Fruit fly (Drosophila melanogaster) whole organism, embryonic: ENCODE results near the gene CG17768.

ENCODE experiments used
- CG10654 ChIP-seq: fragments of 200-800 bp; sonication (Bioruptor generic); optimal IDR thresholded peaks from 2 replicates; lab custom pipeline; 2016; ENCODE audit warnings: missing biosample characterization, missing genetic modification characterization
- CG10979 ChIP-seq: fragments of 200-800 bp; sonication (Bioruptor generic); optimal IDR thresholded peaks from 2 replicates; lab custom pipeline; 2018; ENCODE audit warnings: missing biosample characterization, mild to moderate bottlenecking, missing genetic modification characterization, moderate library complexity
- CG11398 ChIP-seq: fragments of 200-800 bp; sonication (Bioruptor generic); optimal IDR thresholded peaks from 2 replicates; lab custom pipeline; 2016; ENCODE audit warnings: missing biosample characterization, missing genetic modification characterization
- CG13123 ChIP-seq: fragments of 200-800 bp; sonication (Bioruptor generic); optimal IDR thresholded peaks from 2 replicates; lab custom pipeline; 2016; ENCODE audit warnings: missing biosample characterization, missing genetic modification characterization
- CG1602 ChIP-seq: fragments of 200-800 bp; sonication (Bioruptor generic); optimal IDR thresholded peaks from 3 replicates; lab custom pipeline; 2016; ENCODE audit warnings: missing biosample characterization, missing genetic modification characterization
- CG17568 ChIP-seq: fragments of 200-800 bp; sonication (Bioruptor generic); optimal IDR thresholded peaks from 2 replicates; lab custom pipeline; 2018; ENCODE audit warnings: missing biosample characterization, mild to moderate bottlenecking, missing genetic modification characterization, moderate library complexity
- CG18599 ChIP-seq: fragments of 200-800 bp; sonication (Bioruptor generic); optimal IDR thresholded peaks from 3 replicates; lab custom pipeline; 2017; ENCODE audit warnings: missing biosample characterization, missing genetic modification characterization, mild to moderate bottlenecking, moderate library complexity, missing genetic modification reagents
- CG2678 ChIP-seq: fragments of 200-800 bp; sonication (Bioruptor generic); optimal IDR thresholded peaks from 3 replicates; lab custom pipeline; 2019; ENCODE audit warnings: missing biosample characterization, mild to moderate bottlenecking, missing genetic modification characterization, moderate library complexity
- CG2712 ChIP-seq: fragments of 200-800 bp; optimal IDR thresholded peaks from 3 replicates; lab custom pipeline; 2019; ENCODE audit warnings: missing biosample characterization, mild to moderate bottlenecking, missing genetic modification characterization, moderate library complexity
- CG31224 ChIP-seq: fragments of 200-800 bp; sonication (Bioruptor generic); IDR thresholded peaks from 2 replicates; pipeline ENCODE4 v1.3.6; 2022; ENCODE audit warnings: missing biosample characterization, missing genetic modification characterization
- CG33213 ChIP-seq: fragments of 200-800 bp; sonication (Bioruptor generic); optimal IDR thresholded peaks from 3 replicates; lab custom pipeline; 2016; ENCODE audit warnings: missing biosample characterization, missing genetic modification characterization
- CG7745 ChIP-seq: fragments of 200-800 bp; sonication (Bioruptor generic); optimal IDR thresholded peaks from 2 replicates; lab custom pipeline; 2018; ENCODE audit warnings: missing biosample characterization, mild to moderate bottlenecking, missing genetic modification characterization, moderate library complexity
- CG7987 ChIP-seq: fragments of 200-800 bp; sonication (Bioruptor generic); optimal IDR thresholded peaks from 2 replicates; lab custom pipeline; 2018; ENCODE audit warnings: missing biosample characterization, mild to moderate bottlenecking, missing genetic modification characterization, moderate library complexity
- CG8281 ChIP-seq: fragments of 200-800 bp; sonication (Bioruptor generic); optimal IDR thresholded peaks from 2 replicates; lab custom pipeline; 2018; ENCODE audit warnings: missing biosample characterization, mild to moderate bottlenecking, missing genetic modification characterization, moderate library complexity
- CG9437 ChIP-seq: fragments of 200-800 bp; sonication (Bioruptor generic); optimal IDR thresholded peaks from 2 replicates; lab custom pipeline; 2018; ENCODE audit warnings: missing biosample characterization, mild to moderate bottlenecking, missing genetic modification characterization
- CG9932 ChIP-seq: fragments of 200-800 bp; sonication (Bioruptor generic); IDR thresholded peaks from 2 replicates; pipeline ENCODE4 v1.3.6; 2022; ENCODE audit warnings: missing biosample characterization, missing genetic modification characterization
- CTCF ChIP-seq: fragments of 200-800 bp; sonication (Bioruptor generic); optimal IDR thresholded peaks from 2 replicates; lab custom pipeline; 2017; ENCODE audit warnings: missing biosample characterization, mild to moderate bottlenecking, missing genetic modification characterization, moderate library complexity
- CrebB ChIP-seq: fragments of 200-800 bp; sonication (Bioruptor generic); optimal IDR thresholded peaks from 3 replicates; lab custom pipeline; 2018; ENCODE audit warnings: missing biosample characterization, mild to moderate bottlenecking, missing genetic modification characterization
- D ChIP-seq, 2 experiments: fragments of 200-800 bp in 1 of 2; fragments of >200 bp in 1 of 2; sonication (Bioruptor generic) in 1 of 2; optimal IDR thresholded peaks; 2 replicates in 1 of 2; 3 replicates in 1 of 2; lab custom pipeline; 2017; ENCODE audit warnings: mild to moderate bottlenecking in 1 of 2, missing biosample characterization in 1 of 2, missing genetic modification characterization in 1 of 2, missing genetic modification reagents in 1 of 2
- D19B ChIP-seq: fragments of 200-800 bp; sonication (Bioruptor generic); optimal IDR thresholded peaks from 2 replicates; lab custom pipeline; 2017; ENCODE audit warnings: missing biosample characterization, mild to moderate bottlenecking, missing genetic modification characterization
- Dbx ChIP-seq: fragments of 200-800 bp; sonication (Bioruptor generic); IDR thresholded peaks from 3 replicates; pipeline ENCODE4 v1.3.6; 2022; ENCODE audit warnings: missing biosample characterization, missing genetic modification characterization
- Deaf1 ChIP-seq: fragments of 200-800 bp; optimal IDR thresholded peaks from 3 replicates; lab custom pipeline; 2019; ENCODE audit warnings: missing biosample characterization, mild to moderate bottlenecking, missing genetic modification characterization, moderate library complexity
- Dip3 ChIP-seq: fragments of 200-800 bp; sonication (Bioruptor generic); optimal IDR thresholded peaks from 3 replicates; lab custom pipeline; 2016; ENCODE audit warnings: missing biosample characterization, missing genetic modification characterization
- Gug ChIP-seq: fragments of 200-800 bp; sonication (Bioruptor generic); IDR thresholded peaks from 4 replicates; pipeline ENCODE4 v1.3.6; 2022; ENCODE audit warnings: missing biosample characterization, missing genetic modification characterization
- Hand ChIP-seq: fragments of 200-800 bp; sonication (Bioruptor generic); optimal IDR thresholded peaks from 2 replicates; lab custom pipeline; 2017; ENCODE audit warnings: mild to moderate bottlenecking, missing biosample characterization, missing genetic modification reagents, missing genetic modification characterization
- Ptx1 ChIP-seq: fragments of 200-800 bp; sonication (Bioruptor generic); IDR thresholded peaks from 2 replicates; pipeline ENCODE4 v1.3.6; 2022; ENCODE audit warnings: missing biosample characterization, missing genetic modification characterization
- ato ChIP-seq: fragments of 200-800 bp; sonication (Bioruptor generic); IDR thresholded peaks from 2 replicates; pipeline ENCODE4 v1.3.6; 2022; ENCODE audit warnings: missing biosample characterization, missing genetic modification characterization; ENCODE audit not compliant: partially characterized antibody
- az2 ChIP-seq: fragments of 200-800 bp; sonication (Bioruptor generic); optimal IDR thresholded peaks from 3 replicates; lab custom pipeline; 2016; ENCODE audit warnings: missing biosample characterization, missing genetic modification characterization
- bcd ChIP-seq: fragments of 200-800 bp; sonication (Bioruptor generic); optimal IDR thresholded peaks from 2 replicates; lab custom pipeline; 2017; ENCODE audit warnings: missing biosample characterization, mild to moderate bottlenecking, missing genetic modification characterization
- chif ChIP-seq, 2 experiments: fragments of 200-800 bp; sonication (Bioruptor generic); optimal IDR thresholded peaks; 3 replicates each; lab custom pipeline; 2016; ENCODE audit warnings: missing biosample characterization in 2 of 2, missing genetic modification characterization in 2 of 2
- crol ChIP-seq: fragments of 200-800 bp; sonication (Bioruptor generic); IDR thresholded peaks from 2 replicates; pipeline ENCODE4 v1.3.6; 2022; ENCODE audit warnings: missing biosample characterization, missing genetic modification characterization
- crp ChIP-seq, 2 experiments: fragments of 200-800 bp; sonication (Bioruptor generic); optimal IDR thresholded peaks; 2 replicates in 1 of 2; 3 replicates in 1 of 2; lab custom pipeline; 2017; ENCODE audit warnings: missing biosample characterization in 2 of 2, missing genetic modification characterization in 2 of 2, mild to moderate bottlenecking in 1 of 2, moderate library complexity in 1 of 2
- dimm ChIP-seq: fragments of 200-800 bp; sonication (Bioruptor generic); IDR thresholded peaks from 2 replicates; pipeline ENCODE4 v1.3.6; 2022; ENCODE audit warnings: missing biosample characterization, missing genetic modification characterization
- ems ChIP-seq: fragments of 200-800 bp; sonication (Bioruptor generic); optimal IDR thresholded peaks from 3 replicates; lab custom pipeline; 2016; ENCODE audit warnings: missing biosample characterization, missing genetic modification characterization
- fru ChIP-seq: fragments of >200 bp; optimal IDR thresholded peaks from 2 replicates; lab custom pipeline; 2017
- inv ChIP-seq: fragments of 200-800 bp; sonication (Bioruptor generic); IDR thresholded peaks from 2 replicates; pipeline ENCODE4 v1.3.6; 2022; ENCODE audit warnings: missing biosample characterization, missing genetic modification characterization; ENCODE audit not compliant: partially characterized antibody
- luna ChIP-seq: fragments of 200-800 bp; sonication (Bioruptor generic); optimal IDR thresholded peaks from 2 replicates; lab custom pipeline; 2016; ENCODE audit warnings: missing biosample characterization, missing genetic modification characterization
- oc ChIP-seq: fragments of 200-800 bp; sonication (Bioruptor generic); optimal IDR thresholded peaks from 2 replicates; lab custom pipeline; 2018; ENCODE audit warnings: missing biosample characterization, mild to moderate bottlenecking, missing genetic modification characterization, moderate library complexity
- pros ChIP-seq: fragments of 200-800 bp; sonication (Bioruptor generic); optimal IDR thresholded peaks from 3 replicates; lab custom pipeline; 2019; ENCODE audit warnings: missing biosample characterization, mild to moderate bottlenecking, missing genetic modification characterization, moderate library complexity
- salm ChIP-seq: fragments of 200-800 bp; sonication (Bioruptor generic); optimal IDR thresholded peaks from 2 replicates; lab custom pipeline; 2018; ENCODE audit warnings: missing biosample characterization, mild to moderate bottlenecking, missing genetic modification characterization
- sens ChIP-seq: fragments of 200-800 bp; sonication (Bioruptor generic); peaks from one replicate; lab custom pipeline; 2016; ENCODE audit warnings: missing biosample characterization, missing genetic modification characterization
- slbo ChIP-seq: fragments of 200-800 bp; sonication (Bioruptor generic); IDR thresholded peaks from 2 replicates; pipeline ENCODE4 v1.3.6; 2022; ENCODE audit warnings: missing biosample characterization, missing genetic modification characterization
- slou ChIP-seq: fragments of 200-800 bp; sonication (Bioruptor generic); optimal IDR thresholded peaks from 3 replicates; lab custom pipeline; 2016; ENCODE audit warnings: missing biosample characterization, missing genetic modification characterization
- so ChIP-seq: fragments of 200-800 bp; sonication (Bioruptor generic); IDR thresholded peaks from 3 replicates; pipeline ENCODE4 v1.3.6; 2022; ENCODE audit warnings: missing biosample characterization, missing genetic modification characterization
- ssp ChIP-seq: fragments of 200-800 bp; sonication (Bioruptor generic); IDR thresholded peaks from 2 replicates; pipeline ENCODE4 v1.3.6; 2022; ENCODE audit warnings: missing biosample characterization, missing genetic modification characterization
- tgo ChIP-seq: fragments of 200-800 bp; sonication (Bioruptor generic); IDR thresholded peaks from 3 replicates; pipeline ENCODE4 v1.3.6; 2022; ENCODE audit warnings: missing biosample characterization, missing genetic modification characterization
- trem ChIP-seq: fragments of 200-800 bp; optimal IDR thresholded peaks from 3 replicates; lab custom pipeline; 2019; ENCODE audit warnings: missing biosample characterization, mild to moderate bottlenecking, missing genetic modification characterization, moderate library complexity
- unc-4 ChIP-seq: fragments of 200-800 bp; sonication (Bioruptor generic); IDR thresholded peaks from 2 replicates; pipeline ENCODE4 v1.3.6; 2022; ENCODE audit warnings: missing biosample characterization, missing genetic modification characterization; ENCODE audit not compliant: partially characterized antibody
- usp ChIP-seq: fragments of >200 bp; optimal IDR thresholded peaks from 2 replicates; lab custom pipeline; 2017; ENCODE audit warnings: missing biosample characterization, missing genetic modification characterization

Gene CG17768

DNA sequence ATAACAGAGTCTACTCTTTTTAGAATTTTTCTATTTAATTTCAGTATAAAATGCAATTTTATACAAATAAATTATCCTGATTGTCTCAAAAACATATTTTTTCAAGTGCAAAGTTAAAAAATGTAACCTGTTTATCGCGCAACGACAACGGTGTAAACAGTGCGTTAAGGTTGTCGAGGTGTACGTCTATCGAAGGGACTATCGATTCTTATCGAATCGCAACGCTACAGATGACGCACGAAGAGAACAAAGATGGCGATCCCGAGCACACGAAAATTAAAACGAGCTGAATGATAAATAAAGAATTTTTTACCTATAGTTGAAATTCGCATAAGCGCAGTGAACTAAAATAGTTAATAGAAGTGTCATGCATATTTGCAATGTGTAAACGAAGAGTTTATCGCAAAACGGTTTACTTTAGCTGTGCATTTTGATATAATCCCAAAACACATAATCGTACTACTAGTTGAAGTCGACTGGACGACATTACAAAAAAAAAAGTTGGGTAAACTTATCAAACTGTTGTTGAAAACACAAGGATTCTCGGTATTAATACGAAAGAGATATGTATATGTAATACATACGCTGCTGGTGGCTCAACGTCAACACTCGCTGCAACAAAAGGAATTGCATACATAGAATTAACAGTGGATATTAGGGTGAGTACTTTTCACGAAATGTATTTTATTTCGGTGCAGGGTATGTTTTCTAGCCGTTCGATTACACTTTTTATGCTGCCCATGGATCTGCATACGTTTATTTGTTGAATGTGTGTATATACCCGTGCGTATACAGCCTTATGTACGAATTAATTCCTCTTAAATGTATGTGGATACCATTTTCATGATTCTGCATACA lies 16.9 kb downstream of the CG17768 start, which contains the start of gene da (continued):
- peak; percentile 58 for TF ChIP-seq bcd (GFP tag; lab: Kevin White, UChicago)
- TF ChIP-seq luna, result no peak
- peak; percentile 45 for TF ChIP-seq CG7987 (GFP tag; lab: Kevin White, UChicago)
- TF ChIP-seq fru (lab: Kevin White, UChicago), result no peak
- TF ChIP-seq CG7745 (tag; lab: Kevin White, UChicago), result no peak
- peak; percentile 33; the same call in 1 of the 2 replicates for TF ChIP-seq inv (GFP tag; lab: Robert Waterston, UW)
- no peak for TF ChIP-seq oc
- TF ChIP-seq CG2712, result peak; percentile 71
- TF ChIP-seq CG13123 (GFP tag; lab: Kevin White, UChicago), result peak; percentile 51
- TF ChIP-seq ems, result peak; percentile 46
- 0 out of 3 replicates have a peak, but pooled peaks have one; percentile 15 for TF ChIP-seq Dbx (GFP tag; lab: Robert Waterston, UW)
- peak; percentile 17; the same call in 1 of the 2 replicates for TF ChIP-seq ato (GFP tag; lab: Robert Waterston, UW)
- TF ChIP-seq crp (GFP tag; optimal IDR thresholded peaks at IDR 0.05; lab: Kevin White, UChicago), result peak in 1 of 2 experiments; percentile 55
- no peak for TF ChIP-seq crol (GFP tag; lab: Robert Waterston, UW)
- TF ChIP-seq ssp (GFP tag; lab: Robert Waterston, UW), result peak; percentile 98
- peak; percentile 40; the same call in 1 of the 2 replicates for TF ChIP-seq CG31224 (GFP tag; lab: Robert Waterston, UW)
- TF ChIP-seq Ptx1 (GFP tag; lab: Robert Waterston, UW), result peak; percentile 54
- peak; percentile 64 for TF ChIP-seq CG10654 (GFP tag; lab: Kevin White, UChicago)
- no peak for TF ChIP-seq Hand
- peak; percentile 59 for TF ChIP-seq trem (tag; lab: Kevin White, UChicago)
- TF ChIP-seq pros (GFP tag; lab: Kevin White, UChicago), result no peak
- peak; percentile 45 for TF ChIP-seq CG18599
- TF ChIP-seq sens (GFP tag; lab: Kevin White, UChicago), result peak; percentile 94
- no peak for TF ChIP-seq dimm (GFP tag; lab: Robert Waterston, UW)
- TF ChIP-seq unc-4 (GFP tag; lab: Robert Waterston, UW), result peak; percentile 54; the same call in 1 of the 2 replicates
- peak; percentile 63 for TF ChIP-seq CG2678 (tag; lab: Kevin White, UChicago)
- peak; percentile 36 for TF ChIP-seq CG1602 (GFP tag; lab: Kevin White, UChicago)
- TF ChIP-seq so (GFP tag; lab: Robert Waterston, UW), result no peak
- peak; percentile 29 for TF ChIP-seq salm
- TF ChIP-seq CG9437 (GFP tag; lab: Kevin White, UChicago), result peak; percentile 43
- no peak for TF ChIP-seq CG8281 (tag; lab: Kevin White, UChicago)
- peak; percentile 44 to 55 for TF ChIP-seq chif (GFP tag; optimal IDR thresholded peaks at IDR 0.05; lab: Kevin White, UChicago)
- TF ChIP-seq CG33213 (GFP tag; lab: Kevin White, UChicago), result peak; percentile 22
- TF ChIP-seq D19B (GFP tag; lab: Kevin White, UChicago), result peak; percentile 64
- TF ChIP-seq az2, result peak; percentile 68
- TF ChIP-seq CG11398 (GFP tag; lab: Kevin White, UChicago), result no peak
- TF ChIP-seq Deaf1 (tag; lab: Kevin White, UChicago), result peak; percentile 98
- TF ChIP-seq CrebB (tag; lab: Kevin White, UChicago), result peak; percentile 43
- TF ChIP-seq usp, result no peak
- TF ChIP-seq Dip3 (GFP tag; lab: Kevin White, UChicago), result peak; percentile 45
- TF ChIP-seq Gug (GFP tag; lab: Robert Waterston, UW), result peak; percentile 62; the same call in 3 of the 4 replicates
- no peak for TF ChIP-seq D (optimal IDR thresholded peaks at IDR 0.05; lab: Kevin White, UChicago)
- no peak for TF ChIP-seq D (GFP tag; optimal IDR thresholded peaks at IDR 0.05; lab: Kevin White, UChicago)
- TF ChIP-seq CG9932, result peak; percentile 75; the same call in 1 of the 2 replicates
- no peak for TF ChIP-seq CTCF
- no peak for TF ChIP-seq slou (GFP tag; lab: Kevin White, UChicago)
- TF ChIP-seq slbo (GFP tag; lab: Robert Waterston, UW), result peak; percentile 74
- peak; percentile 35 for TF ChIP-seq CG10979 (tag; lab: Kevin White, UChicago)
- peak; percentile 57; the same call in 1 of the 3 replicates for TF ChIP-seq tgo (GFP tag; lab: Robert Waterston, UW)
- TF ChIP-seq CG17568 (GFP tag; lab: Kevin White, UChicago), result peak; percentile 24
